Worm (Caenorhabditis elegans): Measurements from ENCODE around the gene T23F11.6.

T23F11.6 gene

ce11 chrIII:4612334-4612953 lies 35.3 kb downstream of the T23F11.6 start, which contains the start of gene sel-2 (continued):
- TF ChIP-seq K09A11.1 (tag; optimal IDR thresholded peaks at IDR 0.05; ENCODE audit: insufficient read depth) (no peak), ceh-45 (GFP tag; IDR thresholded peaks at IDR 0.05) (no peak), ztf-16 (tag; optimal IDR thresholded peaks at IDR 0.05) (no peak)

ce11 chrIII:4603837-4604236 lies 43.9 kb downstream of the T23F11.6 start:
- TF ChIP-seq K02D7.2 (tag; optimal IDR thresholded peaks at IDR 0.05) (no peak), ceh-22 (tag; optimal IDR thresholded peaks at IDR 0.05) (no peak), hlh-6 (tag; optimal IDR thresholded peaks at IDR 0.05) (no peak), ceh-34 (tag; optimal IDR thresholded peaks at IDR 0.05) (no peak), rnt-1 (tag; optimal IDR thresholded peaks at IDR 0.05) (no peak)

ce11 chrIII:4601286-4601685 lies 46.4 kb downstream of the T23F11.6 start:
- TF ChIP-seq elt-2 (tag; optimal IDR thresholded peaks at IDR 0.05) (no peak), ceh-14 (tag; optimal IDR thresholded peaks at IDR 0.05) (no peak), ceh-18 (tag; optimal IDR thresholded peaks at IDR 0.05) (no peak), che-1 (tag; optimal IDR thresholded peaks at IDR 0.05) (no peak), hlh-8 (tag; optimal IDR thresholded peaks at IDR 0.05) (no peak)

- TF ChIP-seq madf-2 (tag; optimal IDR thresholded peaks at IDR 0.05) (no peak), pha-4 (tag; optimal IDR thresholded peaks at IDR 0.05) (no peak), pros-1 (tag; optimal IDR thresholded peaks at IDR 0.05) (no peak), hlh-13 (GFP tag; optimal IDR thresholded peaks at IDR 0.05) (no peak), unc-3 (GFP tag; conservative IDR thresholded peaks at IDR 0.05) (no peak), unc-3 (tag; optimal IDR thresholded peaks at IDR 0.05) (no peak), ceh-6 (GFP tag; optimal IDR thresholded peaks at IDR 0.05) (no peak), nhr-11 (tag; optimal IDR thresholded peaks at IDR 0.05) (no peak), sox-2 (GFP tag; IDR thresholded peaks at IDR 0.05) (no peak), fkh-10 (GFP tag; optimal IDR thresholded peaks at IDR 0.05) (no peak), fax-1 (tag; optimal IDR thresholded peaks at IDR 0.05) (no peak), tbx-2 (tag; optimal IDR thresholded peaks at IDR 0.05) (no peak), unc-55 (GFP tag; optimal IDR thresholded peaks at IDR 0.05) (peak; percentile 25), elt-2 (tag; optimal IDR thresholded peaks at IDR 0.05) (peak; percentile 70), nfya-1 (tag; optimal IDR thresholded peaks at IDR 0.05) (no peak)
Measured at ce11 chrIII:4600139-4600762, 47.5 kb downstream of the T23F11.6 start, which contains the start of gene mab-21. Gene mab-21, plus strand, starts transcription at chrIII:4600753.
